Fruit fly (Drosophila melanogaster) whole organism, embryonic: ENCODE results near the gene HDAC4.
A peak's percentile ranks its signal among the peaks of the same experiment; 100 is the strongest.

ENCODE experiments used
- B-H1 ChIP-seq: fragments of 200-800 bp; sonication (Bioruptor generic); IDR thresholded peaks from 3 replicates; pipeline ENCODE4 v1.3.6; 2022; ENCODE audit warnings: missing biosample characterization, missing genetic modification characterization
- Blimp-1 ChIP-seq: fragments of 200-800 bp; sonication (Bioruptor generic); optimal IDR thresholded peaks from 3 replicates; lab custom pipeline; 2018; ENCODE audit warnings: missing biosample characterization, missing genetic modification characterization, mild to moderate bottlenecking, moderate library complexity, missing genetic modification reagents
- CG10274 ChIP-seq: fragments of 200-800 bp; sonication (Bioruptor generic); optimal IDR thresholded peaks from 3 replicates; lab custom pipeline; 2017; ENCODE audit warnings: missing biosample characterization, mild to moderate bottlenecking, missing genetic modification characterization
- CG12391 ChIP-seq: fragments of 200-800 bp; sonication (Bioruptor generic); optimal IDR thresholded peaks from 3 replicates; lab custom pipeline; 2018; ENCODE audit warnings: missing biosample characterization, mild to moderate bottlenecking, missing genetic modification characterization, moderate library complexity
- CG13424 ChIP-seq: fragments of 200-800 bp; sonication (Bioruptor generic); optimal IDR thresholded peaks from 2 replicates; lab custom pipeline; 2019; ENCODE audit warnings: missing biosample characterization, mild to moderate bottlenecking, missing genetic modification characterization, moderate library complexity
- CG13624 ChIP-seq: fragments of 200-800 bp; sonication (Bioruptor generic); optimal IDR thresholded peaks from 2 replicates; lab custom pipeline; 2016; ENCODE audit warnings: missing biosample characterization, missing genetic modification characterization
- CG14050 ChIP-seq: fragments of 200-800 bp; sonication (Bioruptor generic); IDR thresholded peaks from 3 replicates; pipeline ENCODE4 v1.3.6; 2022; ENCODE audit warnings: missing biosample characterization, missing genetic modification characterization
- CG14710 ChIP-seq: fragments of 200-800 bp; sonication (Bioruptor generic); optimal IDR thresholded peaks from 3 replicates; lab custom pipeline; 2019; ENCODE audit warnings: missing biosample characterization, mild to moderate bottlenecking, missing genetic modification characterization, moderate library complexity
- CG15696 ChIP-seq: fragments of 200-800 bp; sonication (Bioruptor generic); optimal IDR thresholded peaks from 2 replicates; lab custom pipeline; 2019; ENCODE audit warnings: missing biosample characterization, mild to moderate bottlenecking, missing genetic modification characterization, moderate library complexity
- CG16813 ChIP-seq: fragments of 200-800 bp; sonication (Bioruptor generic); IDR thresholded peaks from 3 replicates; pipeline ENCODE4 v1.3.6; 2022; ENCODE audit warnings: missing biosample characterization, missing genetic modification characterization; ENCODE audit not compliant: partially characterized antibody
- CG17361 ChIP-seq: fragments of 200-800 bp; sonication (Bioruptor generic); IDR thresholded peaks from 3 replicates; pipeline ENCODE4 v1.3.6; 2022; ENCODE audit warnings: missing biosample characterization, missing genetic modification characterization
- CG17829 ChIP-seq: fragments of 200-800 bp; optimal IDR thresholded peaks from 2 replicates; lab custom pipeline; 2019; ENCODE audit warnings: missing biosample characterization, mild to moderate bottlenecking, missing genetic modification characterization, moderate library complexity
- CG1792 ChIP-seq: fragments of 200-800 bp; sonication (Bioruptor generic); optimal IDR thresholded peaks from 2 replicates; lab custom pipeline; 2016; ENCODE audit warnings: missing biosample characterization, missing genetic modification characterization
- CG18476 ChIP-seq: fragments of 200-800 bp; sonication (Bioruptor generic); optimal IDR thresholded peaks from 2 replicates; lab custom pipeline; 2016; ENCODE audit warnings: missing biosample characterization, mild to moderate bottlenecking, missing genetic modification characterization
- CG31224 ChIP-seq: fragments of 200-800 bp; sonication (Bioruptor generic); IDR thresholded peaks from 2 replicates; pipeline ENCODE4 v1.3.6; 2022; ENCODE audit warnings: missing biosample characterization, missing genetic modification characterization
- CG3163 ChIP-seq: fragments of 200-800 bp; sonication (Bioruptor generic); optimal IDR thresholded peaks from 3 replicates; lab custom pipeline; 2016; ENCODE audit warnings: missing biosample characterization, missing genetic modification characterization
- CG4404 ChIP-seq: fragments of 200-800 bp; sonication (Bioruptor generic); IDR thresholded peaks from 2 replicates; pipeline ENCODE4 v1.3.6; 2022; ENCODE audit warnings: missing biosample characterization, missing genetic modification characterization
- CG4820 ChIP-seq: fragments of 200-800 bp; sonication (Bioruptor generic); optimal IDR thresholded peaks from 3 replicates; lab custom pipeline; 2016; ENCODE audit warnings: missing biosample characterization, missing genetic modification characterization
- CG5953 ChIP-seq: fragments of 200-800 bp; sonication (Bioruptor generic); IDR thresholded peaks from 2 replicates; pipeline ENCODE4 v1.3.6; 2022; ENCODE audit warnings: missing biosample characterization, missing genetic modification characterization
- CG7271 ChIP-seq: fragments of 200-800 bp; sonication (Bioruptor generic); optimal IDR thresholded peaks from 2 replicates; lab custom pipeline; 2018; ENCODE audit warnings: missing biosample characterization, mild to moderate bottlenecking, missing genetic modification characterization, moderate library complexity
- CG7556 ChIP-seq: fragments of 200-800 bp; sonication (Bioruptor generic); optimal IDR thresholded peaks from 2 replicates; lab custom pipeline; 2017; ENCODE audit warnings: missing biosample characterization, mild to moderate bottlenecking, missing genetic modification characterization
- CG9609 ChIP-seq: fragments of 200-800 bp; sonication (Bioruptor generic); optimal IDR thresholded peaks from 3 replicates; lab custom pipeline; 2016; ENCODE audit warnings: missing biosample characterization, missing genetic modification characterization
- Dek ChIP-seq: fragments of 200-800 bp; sonication (Bioruptor generic); optimal IDR thresholded peaks from 3 replicates; lab custom pipeline; 2019; ENCODE audit warnings: missing biosample characterization, mild to moderate bottlenecking, missing genetic modification characterization, moderate library complexity
- Dfd ChIP-seq, 2 experiments: fragments of >200 bp; optimal IDR thresholded peaks; 2 replicates each; lab custom pipeline; 2017; ENCODE audit warnings: missing biosample characterization in 2 of 2, missing genetic modification characterization in 2 of 2
- E2f2 ChIP-seq: fragments of 200-800 bp; sonication (Bioruptor generic); IDR thresholded peaks from 2 replicates; pipeline ENCODE4 v1.3.6; 2022; ENCODE audit warnings: missing biosample characterization, missing genetic modification characterization
- Ets65A ChIP-seq: fragments of 200-800 bp; sonication (Bioruptor generic); peaks from one replicate; lab custom pipeline; 2016; ENCODE audit warnings: missing biosample characterization, missing genetic modification characterization
- Gug ChIP-seq: fragments of 200-800 bp; sonication (Bioruptor generic); IDR thresholded peaks from 4 replicates; pipeline ENCODE4 v1.3.6; 2022; ENCODE audit warnings: missing biosample characterization, missing genetic modification characterization
- HLH3B ChIP-seq: fragments of 200-800 bp; sonication (Bioruptor generic); IDR thresholded peaks from 2 replicates; pipeline ENCODE4 v1.3.6; 2022; ENCODE audit warnings: missing biosample characterization, missing genetic modification characterization
- HLH54F ChIP-seq: fragments of 200-800 bp; sonication (Bioruptor generic); optimal IDR thresholded peaks from 3 replicates; lab custom pipeline; 2016; ENCODE audit warnings: missing biosample characterization, missing genetic modification characterization
- Hand ChIP-seq: fragments of 200-800 bp; sonication (Bioruptor generic); optimal IDR thresholded peaks from 2 replicates; lab custom pipeline; 2017; ENCODE audit warnings: mild to moderate bottlenecking, missing biosample characterization, missing genetic modification reagents, missing genetic modification characterization
- Jarid2 ChIP-seq: fragments of 200-800 bp; sonication (Bioruptor generic); optimal IDR thresholded peaks from 3 replicates; lab custom pipeline; 2017; ENCODE audit warnings: mild to moderate bottlenecking, missing biosample characterization, missing genetic modification reagents, missing genetic modification characterization
- Max ChIP-seq: fragments of 200-800 bp; sonication (Bioruptor generic); optimal IDR thresholded peaks from 2 replicates; lab custom pipeline; 2016; ENCODE audit warnings: missing biosample characterization, mild to moderate bottlenecking, missing genetic modification characterization
- Med ChIP-seq: fragments of 200-800 bp; sonication (Bioruptor generic); peaks from one replicate; lab custom pipeline; 2016; ENCODE audit warnings: missing biosample characterization, missing genetic modification characterization, mild to moderate bottlenecking, inconsistent platforms, moderate library complexity
- Mrtf ChIP-seq: fragments of 200-800 bp; sonication (Bioruptor generic); IDR thresholded peaks from 3 replicates; pipeline ENCODE4 v1.3.6; 2022; ENCODE audit warnings: missing biosample characterization, missing genetic modification characterization
- Rx ChIP-seq: fragments of 200-800 bp; sonication (Bioruptor generic); IDR thresholded peaks from 2 replicates; pipeline ENCODE4 v1.3.6; 2022; ENCODE audit warnings: missing biosample characterization, missing genetic modification characterization
- Trl ChIP-seq, 3 experiments: fragments of >200 bp in 2 of 3; fragments of 200-800 bp in 1 of 3; sonication (Bioruptor generic) in 1 of 3; optimal IDR thresholded peaks; 2 replicates in 1 of 3; 3 replicates in 2 of 3; lab custom pipeline; 2016 to 2017; ENCODE audit warnings: missing biosample characterization in 1 of 3, missing genetic modification characterization in 1 of 3
- bowl ChIP-seq: fragments of 200-800 bp; sonication (Bioruptor generic); IDR thresholded peaks from 2 replicates; pipeline ENCODE4 v1.3.6; 2022; ENCODE audit warnings: missing biosample characterization, missing genetic modification characterization
- caup ChIP-seq: fragments of 200-800 bp; sonication (Bioruptor generic); optimal IDR thresholded peaks from 3 replicates; lab custom pipeline; 2017; ENCODE audit warnings: missing biosample characterization, mild to moderate bottlenecking, missing genetic modification characterization, moderate library complexity; ENCODE audit not compliant: severe bottlenecking
- en ChIP-seq: fragments of 200-800 bp; sonication (Bioruptor generic); optimal IDR thresholded peaks from 2 replicates; lab custom pipeline; 2016; ENCODE audit warnings: missing biosample characterization, missing genetic modification characterization
- gcm2 ChIP-seq: fragments of 200-800 bp; sonication (Bioruptor generic); optimal IDR thresholded peaks from 2 replicates; lab custom pipeline; 2016; ENCODE audit warnings: missing biosample characterization, missing genetic modification characterization
- mam ChIP-seq: fragments of 200-800 bp; sonication (Bioruptor generic); optimal IDR thresholded peaks from 3 replicates; lab custom pipeline; 2016; ENCODE audit warnings: missing biosample characterization, missing genetic modification characterization
- mld ChIP-seq: fragments of 200-800 bp; sonication (Bioruptor generic); IDR thresholded peaks from 3 replicates; pipeline ENCODE4 v1.3.6; 2022; ENCODE audit warnings: missing biosample characterization, missing genetic modification characterization; ENCODE audit not compliant: partially characterized antibody
- phol ChIP-seq: fragments of 200-800 bp; sonication (Bioruptor generic); optimal IDR thresholded peaks from 3 replicates; lab custom pipeline; 2018; ENCODE audit warnings: missing biosample characterization, mild to moderate bottlenecking, missing genetic modification characterization, moderate library complexity
- rib ChIP-seq: fragments of 200-800 bp; sonication (Bioruptor generic); IDR thresholded peaks from 2 replicates; pipeline ENCODE4 v1.3.6; 2022; ENCODE audit warnings: missing biosample characterization, missing genetic modification characterization
- ro ChIP-seq: fragments of 200-800 bp; sonication (Bioruptor generic); IDR thresholded peaks from 2 replicates; pipeline ENCODE4 v1.3.6; 2022; ENCODE audit warnings: missing biosample characterization, missing genetic modification characterization
- sim ChIP-seq: fragments of 200-800 bp; sonication (Bioruptor generic); IDR thresholded peaks from 2 replicates; pipeline ENCODE4 v1.3.6; 2022; ENCODE audit warnings: missing biosample characterization, missing genetic modification characterization
- tio ChIP-seq: fragments of 200-800 bp; sonication (Bioruptor generic); optimal IDR thresholded peaks from 2 replicates; lab custom pipeline; 2017; ENCODE audit warnings: missing biosample characterization, missing genetic modification characterization, inconsistent platforms
- twi ChIP-seq: fragments of 200-800 bp; optimal IDR thresholded peaks from 2 replicates; lab custom pipeline; 2019; ENCODE audit warnings: missing biosample characterization, mild to moderate bottlenecking, missing genetic modification characterization, moderate library complexity
- wdn ChIP-seq: fragments of 200-800 bp; sonication (Bioruptor generic); IDR thresholded peaks from 2 replicates; pipeline ENCODE4 v1.3.6; 2022; ENCODE audit warnings: missing biosample characterization, missing genetic modification characterization

Gene HDAC4

dm6 chrX:13277580-13278467, 7.6 kb downstream of the HDAC4 start (continued):
- no peak for TF ChIP-seq caup (GFP tag; lab: Kevin White, UChicago)
- no peak for TF ChIP-seq CG7271 (tag; lab: Kevin White, UChicago)
- no peak for TF ChIP-seq tio (GFP tag; lab: Kevin White, UChicago)
- no peak for TF ChIP-seq sim (GFP tag; lab: Robert Waterston, UW)
- TF ChIP-seq CG10274 (GFP tag; lab: Kevin White, UChicago) = peak; percentile 81
- TF ChIP-seq CG4404 (GFP tag; lab: Robert Waterston, UW) = no peak
- no peak for TF ChIP-seq Hand (GFP tag; lab: Kevin White, UChicago)
- TF ChIP-seq HLH3B (GFP tag; lab: Robert Waterston, UW) = 0 out of 2 replicates have a peak, but pooled peaks have one; percentile 18
- peak; percentile 24; the same call in 1 of the 3 replicates for TF ChIP-seq B-H1
- TF ChIP-seq CG18476 (GFP tag; lab: Kevin White, UChicago) = no peak
- peak; percentile 88 for TF ChIP-seq Med (GFP tag; lab: Kevin White, UChicago)
- peak; percentile 24 for TF ChIP-seq CG13624 (GFP tag; lab: Kevin White, UChicago)
- TF ChIP-seq CG9609 (GFP tag; lab: Kevin White, UChicago) = no peak
- TF ChIP-seq CG14050 = no peak
- no peak for TF ChIP-seq CG14710 (tag; lab: Kevin White, UChicago)
- no peak for TF ChIP-seq CG31224 (GFP tag; lab: Robert Waterston, UW)
- no peak for TF ChIP-seq CG5953 (GFP tag; lab: Robert Waterston, UW)
- 0 out of 4 replicates have a peak, but pooled peaks have one; percentile 38 for TF ChIP-seq Gug (GFP tag; lab: Robert Waterston, UW)
- TF ChIP-seq en (GFP tag; lab: Kevin White, UChicago) = no peak
- peak; percentile 33 for TF ChIP-seq CG13424 (tag; lab: Kevin White, UChicago)
- no peak for TF ChIP-seq Trl (optimal IDR thresholded peaks at IDR 0.05; lab: Kevin White, UChicago)
- no peak for TF ChIP-seq Trl (GFP tag; optimal IDR thresholded peaks at IDR 0.05; lab: Kevin White, UChicago)
- TF ChIP-seq CG12391 (tag; lab: Kevin White, UChicago) = peak; percentile 30
- TF ChIP-seq Max (GFP tag; lab: Kevin White, UChicago) = no peak
- no peak for TF ChIP-seq mld (GFP tag; lab: Robert Waterston, UW)
- TF ChIP-seq CG4820 (GFP tag; lab: Kevin White, UChicago) = no peak
- TF ChIP-seq Dek (tag; lab: Kevin White, UChicago) = no peak
- TF ChIP-seq bowl = no peak
- no peak for TF ChIP-seq ro (GFP tag; lab: Robert Waterston, UW)
- TF ChIP-seq Dfd (GFP tag; optimal IDR thresholded peaks at IDR 0.05; lab: Kevin White, UChicago) = peak in 1 of 2 experiments; percentile 61
- no peak for TF ChIP-seq Rx (GFP tag; lab: Robert Waterston, UW)
- no peak for TF ChIP-seq HLH54F (GFP tag; lab: Kevin White, UChicago)
- no peak for TF ChIP-seq CG1792
- TF ChIP-seq CG3163 (GFP tag; lab: Kevin White, UChicago) = no peak
- peak; percentile 14 for TF ChIP-seq Ets65A (GFP tag; lab: Kevin White, UChicago)
- peak; percentile 7 for TF ChIP-seq CG17829 (tag; lab: Kevin White, UChicago)
- no peak for TF ChIP-seq wdn (GFP tag; lab: Robert Waterston, UW)
- TF ChIP-seq rib (GFP tag; lab: Robert Waterston, UW) = no peak
- TF ChIP-seq mam (GFP tag; lab: Kevin White, UChicago) = peak; percentile 10
- no peak for TF ChIP-seq CG7556
- no peak for TF ChIP-seq twi
- peak; percentile 32 for TF ChIP-seq phol (tag; lab: Kevin White, UChicago)
- TF ChIP-seq E2f2 (GFP tag; lab: Robert Waterston, UW) = no peak
- no peak for TF ChIP-seq CG15696 (tag; lab: Kevin White, UChicago)
- no peak for TF ChIP-seq gcm2 (GFP tag; lab: Kevin White, UChicago)
- peak; percentile 49; the same call in 1 of the 3 replicates for TF ChIP-seq CG17361 (GFP tag; lab: Robert Waterston, UW)
- TF ChIP-seq Blimp-1 (GFP tag; lab: Kevin White, UChicago) = no peak
- no peak for TF ChIP-seq Jarid2 (GFP tag; lab: Kevin White, UChicago)
- TF ChIP-seq CG16813 (GFP tag; lab: Robert Waterston, UW) = no peak
- no peak for TF ChIP-seq Mrtf
